Worm (Caenorhabditis elegans) whole organism, late embryonic: ENCODE measurements around the gene nlf-1.

Source experiments
- C38D4.7 ChIP-seq: fragments of 200-800 bp; sonication (Bioruptor generic); optimal IDR thresholded peaks from 2 replicates; lab custom pipeline; 2018; ENCODE audit warnings: mild to moderate bottlenecking, missing genetic modification characterization, moderate library complexity, missing compliant biosample characterization
- K02D7.2 ChIP-seq: sonication (generic microtip); optimal IDR thresholded peaks from 2 replicates; lab custom pipeline; 2017; ENCODE audit warnings: mild to moderate bottlenecking, missing genetic modification characterization, missing compliant biosample characterization
- K09A11.1 ChIP-seq: sonication (generic microtip); optimal IDR thresholded peaks from 2 replicates; lab custom pipeline; 2017; ENCODE audit warnings: antibody characterized with exemption, mild to moderate bottlenecking, missing genetic modification characterization, missing compliant biosample characterization; ENCODE audit not compliant: insufficient read depth
- T23F11.4 ChIP-seq: fragments of 200-800 bp; sonication (Bioruptor generic); optimal IDR thresholded peaks from 2 replicates; lab custom pipeline; 2018; ENCODE audit warnings: mild to moderate bottlenecking, missing genetic modification characterization, missing compliant biosample characterization
- ahr-1 ChIP-seq: sonication (generic microtip); optimal IDR thresholded peaks from 2 replicates; lab custom pipeline; 2016; ENCODE audit warnings: missing genetic modification characterization, missing compliant biosample characterization
- ama-1 ChIP-seq: fragments of 150-350 bp; optimal IDR thresholded peaks from 2 replicates; lab custom pipeline; 2014
- ceh-18 ChIP-seq: sonication (generic microtip); optimal IDR thresholded peaks from 2 replicates; lab custom pipeline; 2016; ENCODE audit warnings: missing genetic modification characterization, missing compliant biosample characterization
- ceh-19 ChIP-seq: fragments of 200-800 bp; sonication (Bioruptor generic); optimal IDR thresholded peaks from 2 replicates; lab custom pipeline; 2018; ENCODE audit warnings: mild to moderate bottlenecking, missing genetic modification characterization, missing compliant biosample characterization
- ceh-2 ChIP-seq: sonication (generic microtip); optimal IDR thresholded peaks from 2 replicates; lab custom pipeline; 2016; ENCODE audit warnings: missing genotype, missing genetic modification characterization, missing compliant biosample characterization
- ceh-22 ChIP-seq: sonication (generic microtip); optimal IDR thresholded peaks from 2 replicates; lab custom pipeline; 2017; ENCODE audit warnings: missing biosample characterization, missing genetic modification characterization
- ceh-24 ChIP-seq: sonication (generic microtip); optimal IDR thresholded peaks from 2 replicates; lab custom pipeline; 2016; ENCODE audit warnings: mild to moderate bottlenecking, missing genetic modification characterization, missing compliant biosample characterization
- ceh-31 ChIP-seq: sonication (generic microtip); optimal IDR thresholded peaks from 2 replicates; lab custom pipeline; 2016; ENCODE audit warnings: missing genetic modification characterization, missing compliant biosample characterization
- ceh-34 ChIP-seq: sonication (generic microtip); optimal IDR thresholded peaks from 2 replicates; lab custom pipeline; 2016; ENCODE audit warnings: mild to moderate bottlenecking, missing genetic modification characterization, missing compliant biosample characterization
- ceh-45 ChIP-seq: fragments of 200-800 bp; sonication (Bioruptor generic); IDR thresholded peaks from 2 replicates; pipeline ENCODE4 v1.3.6; 2022; ENCODE audit warnings: missing genetic modification reagents, missing genetic modification characterization, missing compliant biosample characterization
- ceh-48 ChIP-seq: sonication (generic microtip); optimal IDR thresholded peaks from 2 replicates; lab custom pipeline; 2016; ENCODE audit warnings: missing genetic modification characterization, inconsistent platforms, missing compliant biosample characterization
- ceh-9 ChIP-seq: sonication (generic microtip); optimal IDR thresholded peaks from 2 replicates; lab custom pipeline; 2016; ENCODE audit warnings: mild to moderate bottlenecking, missing genetic modification characterization, inconsistent platforms, missing compliant biosample characterization
- dmd-4 ChIP-seq: sonication (generic microtip); optimal IDR thresholded peaks from 2 replicates; lab custom pipeline; 2016; ENCODE audit warnings: borderline replicate concordance, missing genetic modification characterization, missing compliant biosample characterization
- dve-1 ChIP-seq: sonication (generic microtip); optimal IDR thresholded peaks from 2 replicates; lab custom pipeline; 2017; ENCODE audit warnings: antibody characterized with exemption, mild to moderate bottlenecking, missing genetic modification characterization, missing compliant biosample characterization
- elt-2 ChIP-seq: sonication (generic microtip); optimal IDR thresholded peaks from 2 replicates; lab custom pipeline; 2016; ENCODE audit warnings: missing genetic modification reagents, missing genetic modification characterization, missing compliant biosample characterization
- eyg-1 ChIP-seq: sonication (generic microtip); optimal IDR thresholded peaks from 2 replicates; lab custom pipeline; 2016; ENCODE audit warnings: missing genotype, missing genetic modification characterization, missing compliant biosample characterization
- fkh-10 ChIP-seq: fragments of 150-350 bp; optimal IDR thresholded peaks from 2 replicates; lab custom pipeline; 2014; ENCODE audit warnings: missing biosample characterization, missing genetic modification reagents, missing genetic modification characterization
- fkh-6 ChIP-seq: sonication (generic microtip); optimal IDR thresholded peaks from 2 replicates; lab custom pipeline; 2016; ENCODE audit warnings: missing genetic modification characterization, missing compliant biosample characterization
- gmeb-2 ChIP-seq: sonication (generic microtip); optimal IDR thresholded peaks from 2 replicates; lab custom pipeline; 2016; ENCODE audit warnings: missing genetic modification characterization, inconsistent platforms, missing compliant biosample characterization
- hlh-13 ChIP-seq: fragments of 200-800 bp; sonication (Bioruptor generic); optimal IDR thresholded peaks from 2 replicates; lab custom pipeline; 2018; ENCODE audit warnings: mild to moderate bottlenecking, missing genetic modification characterization, missing compliant biosample characterization
- hlh-6 ChIP-seq: sonication (generic microtip); optimal IDR thresholded peaks from 2 replicates; lab custom pipeline; 2016; ENCODE audit warnings: missing genotype, missing genetic modification characterization, missing compliant biosample characterization
- hlh-8 ChIP-seq: sonication (generic microtip); optimal IDR thresholded peaks from 2 replicates; lab custom pipeline; 2016; ENCODE audit warnings: missing genotype, missing genetic modification characterization, missing compliant biosample characterization
- mec-3 ChIP-seq: sonication (generic microtip); optimal IDR thresholded peaks from 2 replicates; lab custom pipeline; 2016; ENCODE audit warnings: borderline replicate concordance, missing genetic modification characterization, missing compliant biosample characterization
- nfya-1 ChIP-seq: sonication (generic microtip); optimal IDR thresholded peaks from 2 replicates; lab custom pipeline; 2017; ENCODE audit warnings: missing genetic modification characterization, mild to moderate bottlenecking, missing compliant biosample characterization, antibody characterized with exemption, moderate library complexity
- npax-4 ChIP-seq: sonication (generic microtip); optimal IDR thresholded peaks from 2 replicates; lab custom pipeline; 2016; ENCODE audit warnings: missing genetic modification characterization, missing compliant biosample characterization
- pat-9 ChIP-seq: fragments of 200-800 bp; sonication (Bioruptor generic); optimal IDR thresholded peaks from 2 replicates; lab custom pipeline; 2018; ENCODE audit warnings: mild to moderate bottlenecking, missing genetic modification characterization, moderate library complexity, missing compliant biosample characterization
- pha-4 ChIP-seq: fragments of 150-350 bp; optimal IDR thresholded peaks from 2 replicates; lab custom pipeline; 2018; ENCODE audit warnings: missing biosample characterization, missing genetic modification reagents, missing genetic modification characterization
- pqm-1 ChIP-seq: sonication (generic microtip); optimal IDR thresholded peaks from 2 replicates; lab custom pipeline; 2016; ENCODE audit warnings: missing genetic modification characterization, missing compliant biosample characterization
- ref-2 ChIP-seq: sonication (generic microtip); optimal IDR thresholded peaks from 2 replicates; lab custom pipeline; 2016; ENCODE audit warnings: missing genetic modification characterization, missing compliant biosample characterization
- sdc-2 ChIP-seq: sonication (generic microtip); optimal IDR thresholded peaks from 2 replicates; lab custom pipeline; 2016; ENCODE audit warnings: missing genotype, missing genetic modification characterization, missing compliant biosample characterization
- sox-2 ChIP-seq: fragments of 200-800 bp; sonication (Bioruptor generic); IDR thresholded peaks from 2 replicates; pipeline ENCODE4 v1.3.6; 2022; ENCODE audit warnings: missing genetic modification reagents, missing genetic modification characterization, missing compliant biosample characterization
- sox-4 ChIP-seq: sonication (generic microtip); optimal IDR thresholded peaks from 2 replicates; lab custom pipeline; 2017; ENCODE audit warnings: mild to moderate bottlenecking, missing genetic modification characterization, inconsistent platforms, missing compliant biosample characterization
- syd-9 ChIP-seq: sonication (generic microtip); optimal IDR thresholded peaks from 2 replicates; lab custom pipeline; 2016; ENCODE audit warnings: mild to moderate bottlenecking, missing genetic modification characterization, moderate library complexity, missing compliant biosample characterization
- tbx-2 ChIP-seq: sonication (generic microtip); optimal IDR thresholded peaks from 2 replicates; lab custom pipeline; 2016; ENCODE audit warnings: missing genetic modification characterization, missing compliant biosample characterization
- unc-42 ChIP-seq: sonication (generic microtip); optimal IDR thresholded peaks from 2 replicates; lab custom pipeline; 2016; ENCODE audit warnings: missing genotype, missing genetic modification characterization, missing compliant biosample characterization
- zip-5 ChIP-seq: sonication (generic microtip); optimal IDR thresholded peaks from 2 replicates; lab custom pipeline; 2016; ENCODE audit warnings: missing genetic modification characterization, missing compliant biosample characterization

The nlf-1 gene

ce11 chrX:1046156-1046831, 28.9 kb upstream of the nlf-1 start, which contains the start of gene vpat-1:
TSS of gene vpat-1 (minus strand) at chrX:1046206.
- peak; percentile 86 for TF ChIP-seq elt-2 (tag; lab: Kevin White, UChicago)
- TF ChIP-seq dve-1 (tag; lab: Kevin White, UChicago): no peak
- TF ChIP-seq pha-4 (tag; lab: Kevin White, UChicago): no peak
- no peak for TF ChIP-seq tbx-2 (tag; lab: Kevin White, UChicago)

ce11 chrX:1044327-1044726, 27.0 kb upstream of the nlf-1 start:
- no peak for TF ChIP-seq T23F11.4 (GFP tag; lab: Kevin White, UChicago)
- no peak for TF ChIP-seq eyg-1 (tag; lab: Kevin White, UChicago)
- TF ChIP-seq hlh-13: no peak
- TF ChIP-seq syd-9: no peak
- TF ChIP-seq gmeb-2 (tag; lab: Kevin White, UChicago): no peak
- TF ChIP-seq fkh-6 (tag; lab: Kevin White, UChicago): no peak
- TF ChIP-seq K02D7.2 (tag; lab: Kevin White, UChicago): no peak
- TF ChIP-seq pat-9 (tag; lab: Kevin White, UChicago): no peak

- no peak for TF ChIP-seq sdc-2 (tag; lab: Kevin White, UChicago)
Observed at ce11 chrX:1038347-1038746, 21.0 kb upstream of the nlf-1 start, which contains the start of gene F55A4.7. TSS of gene F55A4.7 (minus strand) at chrX:1038447.

ce11 chrX:1035039-1035598, 17.8 kb upstream of the nlf-1 start, which contains the start of the genes stau-1 and sec-22:
TSS of gene stau-1 (minus strand) at chrX:1035286.
TSS of gene sec-22 (plus strand) at chrX:1035548.
- TF ChIP-seq elt-2 (tag; lab: Kevin White, UChicago) (no peak), sox-2 (no peak; the same call in 1 of the 2 replicates), ceh-31 (tag; lab: Kevin White, UChicago) (peak; percentile 60), C38D4.7 (no peak), eyg-1 (tag; lab: Kevin White, UChicago) (no peak), ceh-48 (tag; lab: Kevin White, UChicago) (peak; percentile 76), fkh-10 (GFP tag; lab: Kevin White, UChicago) (no peak), ceh-45 (GFP tag; lab: Robert Waterston, UW) (no peak), mec-3 (no peak), ceh-9 (tag; lab: Kevin White, UChicago) (no peak), tbx-2 (tag; lab: Kevin White, UChicago) (peak; percentile 15), ceh-19 (no peak), ama-1 (no peak), pha-4 (tag; lab: Kevin White, UChicago) (no peak), hlh-6 (tag; lab: Kevin White, UChicago) (no peak), ahr-1 (tag; lab: Kevin White, UChicago) (no peak), dmd-4 (tag; lab: Kevin White, UChicago) (no peak), K02D7.2 (tag; lab: Kevin White, UChicago) (no peak), ceh-22 (tag; lab: Kevin White, UChicago) (no peak), ref-2 (tag; lab: Kevin White, UChicago) (no peak), sox-4 (no peak), zip-5 (no peak), hlh-13 (no peak), ceh-2 (tag; lab: Kevin White, UChicago) (no peak), K09A11.1 (no peak), ceh-18 (tag; lab: Kevin White, UChicago) (no peak), sdc-2 (tag; lab: Kevin White, UChicago) (peak; percentile 51), ceh-24 (no peak), npax-4 (tag; lab: Kevin White, UChicago) (no peak), hlh-8 (tag; lab: Kevin White, UChicago) (no peak), unc-42 (tag; lab: Kevin White, UChicago) (peak; percentile 25), pqm-1 (tag; lab: Kevin White, UChicago) (no peak), nfya-1 (tag; lab: Kevin White, UChicago) (peak; percentile 1), ceh-34 (tag; lab: Kevin White, UChicago) (no peak)
- TF ChIP-seq, all 69 proteins: peak for 6
